Fruit fly (Drosophila melanogaster): ENCODE measurements around the gene CG6026.

The CG6026 gene

DNA sequence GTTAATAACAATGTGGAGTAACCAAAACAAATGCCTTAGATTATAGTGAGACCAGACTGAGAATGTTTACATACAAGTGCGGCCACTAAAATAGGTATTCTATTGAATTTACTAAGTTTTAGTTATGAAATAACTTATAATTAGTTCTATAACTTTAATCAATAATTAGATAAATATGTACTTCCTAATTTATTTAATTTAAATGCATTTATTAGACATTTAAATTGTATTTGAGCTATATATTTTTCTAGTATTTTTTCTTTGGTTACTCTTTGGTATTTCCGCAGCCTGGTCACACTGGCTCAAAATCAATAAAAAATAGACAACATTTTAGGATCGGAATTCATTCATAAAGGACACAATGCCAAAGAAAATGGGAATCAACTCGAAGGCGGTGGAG is 2.1 kb upstream of the CG6026 start, which contains the start of the genes Prp18 and CG6013 (continued):
- TF ChIP-seq CG33213 (GFP tag; optimal IDR thresholded peaks at IDR 0.05) (no peak), Eip74EF (GFP tag; optimal IDR thresholded peaks at IDR 0.05) (peak in 1 of 2 experiments; percentile 9), CG6689 (GFP tag; IDR thresholded peaks at IDR 0.05) (peak; percentile 32; the same call in 1 of the 2 replicates), CG12155 (GFP tag; optimal IDR thresholded peaks at IDR 0.05) (peak; percentile 46), Hr39 (optimal IDR thresholded peaks at IDR 0.05) (no peak), disco-r (GFP tag; optimal IDR thresholded peaks at IDR 0.05) (no peak), CG17829 (tag; optimal IDR thresholded peaks at IDR 0.05) (peak; percentile 78), danr (GFP tag; IDR thresholded peaks at IDR 0.05) (no peak), CG17568 (GFP tag; optimal IDR thresholded peaks at IDR 0.05) (no peak), Doc2 (GFP tag; IDR thresholded peaks at IDR 0.05) (no peak), HLHmδ (GFP tag; optimal IDR thresholded peaks at IDR 0.05) (no peak), CG18262 (tag; optimal IDR thresholded peaks at IDR 0.05) (peak; percentile 77), CG32772 (GFP tag; IDR thresholded peaks at IDR 0.05) (0 out of 2 replicates have a peak, but pooled peaks have one; percentile 47), CG7928 (GFP tag; optimal IDR thresholded peaks at IDR 0.05) (no peak), Doc3 (GFP tag; IDR thresholded peaks at IDR 0.05; ENCODE audit: partially characterized antibody) (no peak), BtbVII (GFP tag; optimal IDR thresholded peaks at IDR 0.05) (peak; percentile 5), lbe (GFP tag; optimal IDR thresholded peaks at IDR 0.05) (no peak), CG5180 (GFP tag; optimal IDR thresholded peaks at IDR 0.05) (no peak), Ptx1 (GFP tag; IDR thresholded peaks at IDR 0.05) (peak; percentile 75), schlank (tag; optimal IDR thresholded peaks at IDR 0.05) (no peak), CG1792 (GFP tag; optimal IDR thresholded peaks at IDR 0.05) (no peak), CG13296 (GFP tag; optimal IDR thresholded peaks at IDR 0.05) (peak; percentile 47), CG14667 (GFP tag; IDR thresholded peaks at IDR 0.05) (no peak), prd (optimal IDR thresholded peaks at IDR 0.05) (no peak), prd (GFP tag; IDR thresholded peaks at IDR 0.05) (peak; percentile 40; the same call in 1 of the 3 replicates), tll (GFP tag; optimal IDR thresholded peaks at IDR 0.05) (peak in 1 of 2 experiments; percentile 22), btn (GFP tag; optimal IDR thresholded peaks at IDR 0.05) (no peak), Vsx1 (GFP tag; optimal IDR thresholded peaks at IDR 0.05) (no peak), HLH3B (GFP tag; IDR thresholded peaks at IDR 0.05) (peak; percentile 56), caup (GFP tag; optimal IDR thresholded peaks at IDR 0.05; ENCODE audit: severe bottlenecking) (peak; percentile 18), Nf-YC (tag; optimal IDR thresholded peaks at IDR 0.05) (peak; percentile 66), CG10979 (tag; optimal IDR thresholded peaks at IDR 0.05) (peak; percentile 72), croc (GFP tag; conservative IDR thresholded peaks at IDR 0.05) (no peak), otp (GFP tag; IDR thresholded peaks at IDR 0.05) (no peak), CG17912 (GFP tag; optimal IDR thresholded peaks at IDR 0.05) (no peak), CG3838 (GFP tag; optimal IDR thresholded peaks at IDR 0.05) (no peak), CG8359 (GFP tag; optimal IDR thresholded peaks at IDR 0.05; ENCODE audit: borderline replicate concordance) (no peak), HLH54F (GFP tag; optimal IDR thresholded peaks at IDR 0.05) (no peak), CG8944 (GFP tag; optimal IDR thresholded peaks at IDR 0.05) (no peak), CG6175 (GFP tag; IDR thresholded peaks at IDR 0.05) (no peak), CG15011 (GFP tag; optimal IDR thresholded peaks at IDR 0.05) (no peak), CG17802 (tag; optimal IDR thresholded peaks at IDR 0.05) (no peak), CG14965 (GFP tag; optimal IDR thresholded peaks at IDR 0.05; ENCODE audit: borderline replicate concordance) (no peak), CG8290 (GFP tag; optimal IDR thresholded peaks at IDR 0.05) (no peak), CG8290 (tag; optimal IDR thresholded peaks at IDR 0.05) (no peak), sna (GFP tag; IDR thresholded peaks at IDR 0.05; ENCODE audit: partially characterized antibody) (no peak), gce (GFP tag; IDR thresholded peaks at IDR 0.05) (no peak), CG30020 (tag; optimal IDR thresholded peaks at IDR 0.05) (peak; percentile 65), hth (optimal IDR thresholded peaks at IDR 0.05) (no peak), sim (GFP tag; IDR thresholded peaks at IDR 0.05) (no peak), CG18619 (GFP tag; optimal IDR thresholded peaks at IDR 0.05) (peak; percentile 3), Deaf1 (tag; optimal IDR thresholded peaks at IDR 0.05) (peak; percentile 38)
